Worm (Caenorhabditis elegans) whole organism, L4 larva: ENCODE measurements around the gene str-166.
A peak's percentile ranks its signal among the peaks of the same experiment; 100 is the strongest.

Experiments
- D1046.2 ChIP-seq: fragments of 200-800 bp; sonication (Bioruptor generic); IDR thresholded peaks from 2 replicates; pipeline ENCODE4 v1.3.6; 2022; ENCODE audit warnings: missing genetic modification characterization, missing compliant biosample characterization
- F44E2.7 ChIP-seq: fragments of 200-800 bp; sonication (Bioruptor generic); IDR thresholded peaks from 2 replicates; pipeline ENCODE4 v2.1.2; 2022; ENCODE audit warnings: missing genetic modification characterization, missing compliant biosample characterization
- ZK546.5 ChIP-seq, 2 experiments: sonication (generic microtip); optimal IDR thresholded peaks; 2 replicates each; lab custom pipeline; 2017; ENCODE audit warnings: missing biosample characterization in 2 of 2, missing genetic modification characterization in 2 of 2
- aha-1 ChIP-seq: fragments of 150-350 bp; peaks from one replicate; lab custom pipeline; 2014; ENCODE audit warnings: missing biosample characterization, missing genetic modification characterization
- arid-1 ChIP-seq: fragments of 200-800 bp; sonication (Bioruptor generic); conservative IDR thresholded peaks from 2 replicates; pipeline ENCODE4 v1.3.6; 2022; ENCODE audit warnings: missing genetic modification reagents, missing genetic modification characterization, missing compliant biosample characterization
- attf-4 ChIP-seq: sonication (generic microtip); optimal IDR thresholded peaks from 3 replicates; lab custom pipeline; 2017; ENCODE audit warnings: missing biosample characterization, missing genetic modification characterization
- ceh-20 ChIP-seq: fragments of 200-800 bp; sonication (Bioruptor generic); IDR thresholded peaks from 2 replicates; pipeline ENCODE4 v1.3.6; 2022; ENCODE audit warnings: missing genetic modification reagents, missing genetic modification characterization, missing compliant biosample characterization
- ceh-28 ChIP-seq: fragments of 150-350 bp; optimal IDR thresholded peaks from 2 replicates; lab custom pipeline; 2014; ENCODE audit warnings: missing biosample characterization, missing genetic modification reagents, missing genetic modification characterization
- ceh-32 ChIP-seq: sonication (generic microtip); optimal IDR thresholded peaks from 2 replicates; lab custom pipeline; 2016; ENCODE audit warnings: mild to moderate bottlenecking, missing genetic modification characterization, missing compliant biosample characterization; ENCODE audit not compliant: poor library complexity
- ces-1 ChIP-seq: fragments of 150-350 bp; sonication (generic microtip); optimal IDR thresholded peaks from 4 replicates; lab custom pipeline; 2014; ENCODE audit warnings: missing biosample characterization, missing genetic modification reagents, missing genetic modification characterization
- daf-16 ChIP-seq, 3 experiments: sonication (generic microtip); optimal IDR thresholded peaks; 2 replicates each; lab custom pipeline; 2016 to 2017; ENCODE audit warnings: missing genetic modification characterization in 3 of 3, missing genetic modification reagents in 3 of 3, mild to moderate bottlenecking in 2 of 3, missing compliant biosample characterization in 2 of 3, missing biosample characterization in 1 of 3, moderate library complexity in 1 of 3
- dmd-6 ChIP-seq: fragments of 200-800 bp; sonication (Bioruptor generic); IDR thresholded peaks from 2 replicates; pipeline ENCODE4 v1.3.6; 2022; ENCODE audit warnings: missing genetic modification reagents, missing genetic modification characterization, missing compliant biosample characterization
- dmd-9 ChIP-seq: fragments of 200-800 bp; sonication (Bioruptor generic); IDR thresholded peaks from 2 replicates; pipeline ENCODE4 v1.3.6; 2022; ENCODE audit warnings: missing genetic modification reagents, missing genetic modification characterization, missing compliant biosample characterization
- hif-1 ChIP-seq, 2 experiments: sonication (generic microtip); optimal IDR thresholded peaks; 2 replicates each; lab custom pipeline; 2016 to 2017; ENCODE audit warnings: missing compliant biosample characterization in 2 of 2, missing genetic modification characterization in 2 of 2, missing genetic modification reagents in 2 of 2, missing genotype in 2 of 2, mild to moderate bottlenecking in 1 of 2
- hmg-1.1 ChIP-seq: fragments of 200-800 bp; sonication (Bioruptor generic); IDR thresholded peaks from 2 replicates; pipeline ENCODE4 v1.3.6; 2022; ENCODE audit warnings: missing genetic modification reagents, missing genetic modification characterization, missing compliant biosample characterization
- lim-7 ChIP-seq: fragments of 200-800 bp; sonication (Bioruptor generic); IDR thresholded peaks from 2 replicates; pipeline ENCODE4 v1.3.6; 2022; ENCODE audit warnings: missing genetic modification characterization, missing compliant biosample characterization
- lin-13 ChIP-seq: fragments of 150-350 bp; optimal IDR thresholded peaks from 2 replicates; lab custom pipeline; 2014; ENCODE audit warnings: missing biosample characterization, missing genetic modification reagents, missing genetic modification characterization
- lin-29 ChIP-seq: fragments of 200-800 bp; sonication (Bioruptor generic); IDR thresholded peaks from 2 replicates; pipeline ENCODE4 v1.3.6; 2022; ENCODE audit warnings: missing genetic modification reagents, missing genetic modification characterization, missing compliant biosample characterization
- lin-38 ChIP-seq: fragments of 200-800 bp; sonication (Bioruptor generic); IDR thresholded peaks from 2 replicates; pipeline ENCODE4 v1.3.6; 2022; ENCODE audit warnings: missing genetic modification reagents, missing genetic modification characterization, missing compliant biosample characterization
- madf-9 ChIP-seq: fragments of 200-800 bp; sonication (Bioruptor generic); conservative IDR thresholded peaks from 2 replicates; pipeline ENCODE4 v1.3.6; 2022; ENCODE audit warnings: missing genetic modification reagents, missing genetic modification characterization, missing compliant biosample characterization
- mdt-29 ChIP-seq: fragments of 200-800 bp; sonication (Bioruptor generic); IDR thresholded peaks from 2 replicates; pipeline ENCODE4 v1.3.6; 2022; ENCODE audit warnings: missing genetic modification reagents, missing genetic modification characterization, missing compliant biosample characterization
- mep-1 ChIP-seq: fragments of 150-350 bp; sonication (generic microtip); optimal IDR thresholded peaks from 3 replicates; lab custom pipeline; 2014; ENCODE audit warnings: missing biosample characterization, missing genetic modification characterization
- mes-2 ChIP-seq: sonication (generic microtip); optimal IDR thresholded peaks from 2 replicates; lab custom pipeline; 2016; ENCODE audit warnings: missing genotype, mild to moderate bottlenecking, missing genetic modification characterization, missing compliant biosample characterization; ENCODE audit not compliant: poor library complexity, severe bottlenecking
- mxl-2 ChIP-seq: fragments of 200-800 bp; sonication (Bioruptor generic); conservative IDR thresholded peaks from 2 replicates; pipeline ENCODE4 v1.3.6; 2022; ENCODE audit warnings: missing genetic modification reagents, missing genetic modification characterization, missing compliant biosample characterization
- nhr-237 ChIP-seq: sonication (generic microtip); optimal IDR thresholded peaks from 2 replicates; lab custom pipeline; 2017; ENCODE audit warnings: missing biosample characterization, missing genetic modification characterization
- nhr-28 ChIP-seq: fragments of 150-350 bp; optimal IDR thresholded peaks from 2 replicates; lab custom pipeline; 2014; ENCODE audit warnings: missing biosample characterization, missing genetic modification characterization
- nhr-41 ChIP-seq: fragments of 200-800 bp; sonication (Bioruptor generic); IDR thresholded peaks from 2 replicates; pipeline ENCODE4 v1.3.6; 2022; ENCODE audit warnings: missing genetic modification reagents, missing genetic modification characterization, missing compliant biosample characterization
- nhr-42 ChIP-seq: fragments of 200-800 bp; sonication (Bioruptor generic); IDR thresholded peaks from 2 replicates; pipeline ENCODE4 v1.3.6; 2022; ENCODE audit warnings: missing genetic modification characterization, missing compliant biosample characterization
- nhr-76 ChIP-seq: fragments of 150-350 bp; optimal IDR thresholded peaks from 2 replicates; lab custom pipeline; 2014; ENCODE audit warnings: missing biosample characterization, missing genetic modification characterization
- pha-4 ChIP-seq, 2 experiments: fragments of 150-350 bp in 1 of 2; fragments of 200-800 bp in 1 of 2; sonication (Bioruptor generic) in 1 of 2; IDR thresholded peaks in 1 of 2; optimal IDR thresholded peaks in 1 of 2; 2 replicates each; pipeline versions ENCODE4 v1.3.6 to Lab custom; 2014 to 2022; ENCODE audit warnings: missing genetic modification characterization in 2 of 2, missing genetic modification reagents in 2 of 2, missing biosample characterization in 1 of 2, missing compliant biosample characterization in 1 of 2
- skn-1 ChIP-seq: fragments of 150-350 bp; optimal IDR thresholded peaks from 2 replicates; lab custom pipeline; 2014; ENCODE audit warnings: missing biosample characterization, missing genetic modification characterization
- spr-1 ChIP-seq: sonication (generic microtip); optimal IDR thresholded peaks from 2 replicates; lab custom pipeline; 2016; ENCODE audit warnings: mild to moderate bottlenecking, missing genetic modification characterization, missing compliant biosample characterization
- spr-3 ChIP-seq: fragments of 200-800 bp; sonication (Bioruptor generic); optimal IDR thresholded peaks from 2 replicates; lab custom pipeline; 2018; ENCODE audit warnings: mild to moderate bottlenecking, missing genetic modification characterization, missing compliant biosample characterization
- unc-39 ChIP-seq: sonication (generic microtip); optimal IDR thresholded peaks from 2 replicates; lab custom pipeline; 2017; ENCODE audit warnings: missing biosample characterization, missing genetic modification characterization
- zip-11 ChIP-seq: fragments of 200-800 bp; sonication (Bioruptor generic); IDR thresholded peaks from 2 replicates; pipeline ENCODE4 v1.3.6; 2022; ENCODE audit warnings: missing genetic modification characterization, missing compliant biosample characterization

str-166 gene

ce11 chrIV:4889613-4890012 lies 5.5 kb downstream of the str-166 start, which contains the start of gene sgnh-1:
TSS of gene sgnh-1 (plus strand) at chrIV:4889913.
- TF ChIP-seq dmd-9 (no peak), madf-9 (GFP tag; lab: Robert Waterston, UW) (no peak)

DNA sequence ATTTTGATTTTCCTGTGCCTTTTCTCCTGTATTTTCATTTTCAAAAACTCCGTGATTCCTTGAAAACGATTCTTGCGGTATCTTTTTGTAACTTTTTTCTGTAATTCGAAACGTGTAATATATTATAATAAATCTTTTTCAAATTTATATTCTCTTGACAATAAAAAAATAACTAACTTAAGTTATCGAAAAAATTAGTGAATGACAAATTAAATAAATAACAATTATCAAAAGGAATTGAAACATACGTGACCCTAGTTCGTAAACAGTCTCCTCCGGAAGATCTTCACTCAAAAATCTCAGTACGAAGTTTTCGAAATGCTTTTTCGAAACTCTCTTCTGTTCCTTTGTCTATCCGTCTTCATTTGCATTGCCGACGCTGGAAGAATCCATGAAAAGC lies 6.5 kb downstream of the str-166 start, which contains the start of gene T08B6.9:
Gene T08B6.9 (plus strand): TSS at position 301 of the 400 bp plus-strand sequence.
- no peak for TF ChIP-seq nhr-237 (tag; lab: Kevin White, UChicago)
- TF ChIP-seq mep-1 (tag; lab: Kevin White, UChicago) = no peak
- TF ChIP-seq arid-1 (GFP tag; lab: Robert Waterston, UW) = no peak
- no peak for TF ChIP-seq pha-4 (GFP tag; IDR thresholded peaks at IDR 0.05; lab: Robert Waterston, UW)
- TF ChIP-seq pha-4 (tag; optimal IDR thresholded peaks at IDR 0.05; lab: Kevin White, UChicago) = no peak
- TF ChIP-seq hif-1 (tag; optimal IDR thresholded peaks at IDR 0.05; lab: Kevin White, UChicago) = no peak
- no peak for TF ChIP-seq nhr-76
- no peak for TF ChIP-seq lim-7 (GFP tag; lab: Robert Waterston, UW)
- TF ChIP-seq ces-1 (GFP tag; lab: Kevin White, UChicago) = no peak
- no peak for TF ChIP-seq nhr-41

- TF ChIP-seq lin-38 (GFP tag; lab: Robert Waterston, UW) (no peak), aha-1 (peak; percentile 52)
Measured at ce11 chrIV:4903961-4904360, 19.9 kb downstream of the str-166 start, which contains the start of gene str-161. TSS of gene str-161 (minus strand) at chrIV:4904061.

ce11 chrIV:4905645-4906135 lies 21.6 kb downstream of the str-166 start, which contains the start of gene T08B6.4:
TSS of gene T08B6.4 (plus strand) at chrIV:4905695.
- no peak for TF ChIP-seq unc-39 (tag; lab: Kevin White, UChicago)
- TF ChIP-seq F44E2.7 (GFP tag; lab: Robert Waterston, UW) = no peak
- TF ChIP-seq ceh-28 (tag; lab: Kevin White, UChicago) = peak; percentile 87
- no peak for TF ChIP-seq ceh-20 (GFP tag; lab: Robert Waterston, UW)
- TF ChIP-seq D1046.2 (GFP tag; lab: Robert Waterston, UW) = no peak
- TF ChIP-seq ces-1 (GFP tag; lab: Kevin White, UChicago) = no peak
- TF ChIP-seq aha-1 = peak; percentile 12

DNA sequence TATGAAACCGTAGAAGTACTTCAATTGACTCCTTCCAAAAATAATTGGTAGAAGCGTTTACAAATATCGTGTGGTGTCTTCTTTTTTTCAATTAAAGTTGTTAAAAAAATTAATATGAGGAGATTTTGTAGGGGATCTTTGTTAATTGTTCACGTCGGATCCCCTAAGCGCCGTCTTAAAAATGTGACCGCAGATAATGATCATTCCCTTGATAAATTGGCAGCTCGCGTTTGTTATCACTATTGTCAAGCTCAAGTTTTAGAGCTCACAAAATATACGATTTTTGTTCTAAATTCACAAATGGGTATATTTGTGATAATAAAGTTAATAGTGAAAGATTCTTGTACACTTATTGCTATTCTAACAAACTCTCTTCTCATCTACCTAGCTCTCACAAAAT lies 25.0 kb downstream of the str-166 start, which contains the start of gene str-159:
Gene str-159 (plus strand): TSS at position 301 of the 400 bp plus-strand sequence.
- TF ChIP-seq attf-4 = no peak
- TF ChIP-seq mes-2 = no peak
- no peak for TF ChIP-seq spr-1 (tag; lab: Kevin White, UChicago)
- no peak for TF ChIP-seq mdt-29
- no peak for TF ChIP-seq mxl-2 (GFP tag; lab: Robert Waterston, UW)
- TF ChIP-seq lin-13 = no peak

DNA sequence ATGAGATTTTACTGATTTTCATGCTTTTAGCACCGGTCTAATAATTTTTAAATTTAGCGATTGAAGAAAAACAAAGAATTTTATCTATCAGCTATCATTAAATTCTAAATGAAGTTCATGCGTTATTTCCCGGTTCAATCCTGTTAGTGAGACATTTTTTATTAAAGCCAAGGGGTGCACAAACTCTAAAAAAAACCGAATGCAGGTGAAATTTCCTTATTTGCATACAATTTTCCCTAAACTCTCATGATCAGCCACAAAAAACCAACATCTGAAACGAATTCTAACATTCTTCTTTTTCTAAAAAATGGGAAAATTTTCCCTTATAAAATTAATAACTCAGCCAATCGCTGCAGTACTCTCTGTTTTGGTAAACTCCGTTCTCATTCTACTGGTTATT lies 29.0 kb downstream of the str-166 start, which contains the start of gene str-156:
Gene str-156 (plus strand): TSS at position 301 of the 400 bp plus-strand sequence.
- no peak for TF ChIP-seq hmg-1.1 (GFP tag; lab: Robert Waterston, UW)
- no peak for TF ChIP-seq lin-13
- TF ChIP-seq pha-4 (GFP tag; IDR thresholded peaks at IDR 0.05; lab: Robert Waterston, UW) = no peak
- no peak for TF ChIP-seq pha-4 (tag; optimal IDR thresholded peaks at IDR 0.05; lab: Kevin White, UChicago)
- no peak for TF ChIP-seq nhr-42 (GFP tag; lab: Robert Waterston, UW)
- no peak for TF ChIP-seq daf-16 (GFP tag; optimal IDR thresholded peaks at IDR 0.05; lab: Kevin White, UChicago)
- TF ChIP-seq daf-16 (tag; optimal IDR thresholded peaks at IDR 0.05; lab: Kevin White, UChicago) = no peak
- no peak for TF ChIP-seq lin-38 (GFP tag; lab: Robert Waterston, UW)
- no peak for TF ChIP-seq zip-11 (GFP tag; lab: Robert Waterston, UW)
- TF ChIP-seq ceh-32 (tag; lab: Kevin White, UChicago) = no peak
- TF ChIP-seq skn-1 = no peak
- TF ChIP-seq dmd-6 (GFP tag; lab: Robert Waterston, UW) = no peak
- no peak for TF ChIP-seq F44E2.7 (GFP tag; lab: Robert Waterston, UW)
- no peak for TF ChIP-seq spr-3
- TF ChIP-seq lin-29 (GFP tag; lab: Robert Waterston, UW) = no peak
- TF ChIP-seq nhr-28 = no peak
- TF ChIP-seq ZK546.5 (tag; optimal IDR thresholded peaks at IDR 0.05; lab: Kevin White, UChicago) = no peak
